Worm (Caenorhabditis elegans) whole organism, midembryonic: ENCODE data around the gene K01C8.2.

Experiments
- T22C8.4 ChIP-seq: fragments of 200-800 bp; sonication (Bioruptor generic); IDR thresholded peaks from 2 replicates; pipeline ENCODE4 v1.3.6; 2022; ENCODE audit warnings: missing genetic modification characterization, missing compliant biosample characterization
- cog-1 ChIP-seq: sonication (generic microtip); optimal IDR thresholded peaks from 2 replicates; lab custom pipeline; 2016; ENCODE audit warnings: missing genetic modification characterization, missing compliant biosample characterization
- flt-1 ChIP-seq: fragments of 200-800 bp; sonication (Bioruptor generic); IDR thresholded peaks from 2 replicates; pipeline ENCODE4 v1.3.6; 2022; ENCODE audit warnings: missing genetic modification characterization, missing compliant biosample characterization
- klf-2 ChIP-seq: fragments of 200-800 bp; sonication (Bioruptor generic); conservative IDR thresholded peaks from 2 replicates; pipeline ENCODE4 v1.3.6; 2022; ENCODE audit warnings: missing genetic modification reagents, missing genetic modification characterization, missing compliant biosample characterization
- med-1 ChIP-seq: sonication (generic microtip); optimal IDR thresholded peaks from 2 replicates; lab custom pipeline; 2017; ENCODE audit warnings: missing genetic modification characterization, mild to moderate bottlenecking, missing compliant biosample characterization, antibody characterized with exemption, missing genetic modification reagents; ENCODE audit not compliant: insufficient read depth
- tab-1 ChIP-seq: fragments of 200-800 bp; sonication (Bioruptor generic); IDR thresholded peaks from 2 replicates; pipeline ENCODE4 v1.3.6; 2022; ENCODE audit warnings: missing genetic modification characterization, missing compliant biosample characterization

DNA sequence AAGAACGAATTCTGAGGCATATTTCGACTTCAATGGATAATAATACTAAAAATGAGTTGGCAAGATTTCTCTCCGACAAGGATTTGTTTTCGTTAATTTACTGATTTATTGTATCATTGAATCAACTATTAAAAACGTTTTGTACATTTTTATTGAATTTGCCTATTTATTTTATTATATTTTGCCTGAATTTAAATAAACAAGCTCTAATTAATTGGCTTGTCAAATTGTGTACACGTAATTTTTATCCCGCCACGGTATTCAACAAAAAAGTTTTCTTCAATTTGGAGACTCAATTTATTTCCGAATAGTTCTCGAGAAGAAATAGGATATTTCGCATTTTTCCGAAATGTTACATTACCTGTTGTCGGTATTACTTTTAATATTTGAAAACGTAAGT is 36.8 kb downstream of the K01C8.2 start, which contains the start of gene M110.7:
- no peak for TF ChIP-seq cog-1
- no peak for TF ChIP-seq med-1
- TF ChIP-seq klf-2 (GFP tag; lab: Robert Waterston, UW): no peak
- TF ChIP-seq flt-1 (GFP tag; lab: Robert Waterston, UW): no peak
- no peak for TF ChIP-seq T22C8.4
- TF ChIP-seq tab-1 (GFP tag; lab: Robert Waterston, UW): no peak
